Worm (Caenorhabditis elegans): ENCODE results near the gene T02H6.7.

DNA sequence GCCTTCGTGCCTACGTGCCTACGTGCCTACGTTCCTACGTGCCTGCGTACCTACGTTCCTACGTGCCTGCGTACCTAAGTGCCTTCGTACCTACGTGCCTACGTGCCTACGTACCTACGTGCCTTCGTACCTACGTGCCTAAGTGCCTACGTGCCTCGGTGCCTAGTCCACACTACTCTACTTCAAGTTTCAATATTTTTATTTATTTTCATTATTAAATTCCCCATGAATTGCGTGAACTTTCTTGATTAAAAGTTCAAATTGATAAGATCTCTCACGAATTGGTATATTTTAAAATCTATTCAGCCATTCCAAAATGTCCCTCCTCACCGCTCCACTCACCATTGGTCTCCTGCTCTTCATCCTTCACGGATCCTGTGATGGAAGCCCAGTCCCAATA is 8.3 kb upstream of the T02H6.7 start, which contains the start of gene Y39F10C.3:
- no peak for TF ChIP-seq ama-1 (optimal IDR thresholded peaks at IDR 0.05)
- TF ChIP-seq ets-7 (tag; optimal IDR thresholded peaks at IDR 0.05) = no peak
- no peak for TF ChIP-seq flt-1 (GFP tag; IDR thresholded peaks at IDR 0.05)
- TF ChIP-seq tbx-11 (GFP tag; IDR thresholded peaks at IDR 0.05) = no peak
- no peak for TF ChIP-seq tbx-37 (GFP tag; conservative IDR thresholded peaks at IDR 0.05)
- no peak for TF ChIP-seq pes-1 (GFP tag; IDR thresholded peaks at IDR 0.05)
- TF ChIP-seq scrt-1 (GFP tag; IDR thresholded peaks at IDR 0.05) = no peak
- no peak for TF ChIP-seq sea-1 (GFP tag; conservative IDR thresholded peaks at IDR 0.05)
- no peak for TF ChIP-seq hmbx-1 (tag; optimal IDR thresholded peaks at IDR 0.05)
- TF ChIP-seq hmg-4 (GFP tag; optimal IDR thresholded peaks at IDR 0.05) = no peak
- no peak for TF ChIP-seq hnd-1 (tag; optimal IDR thresholded peaks at IDR 0.05)
- TF ChIP-seq ceh-13 (GFP tag; optimal IDR thresholded peaks at IDR 0.05) = no peak
- TF ChIP-seq ceh-36 (tag; optimal IDR thresholded peaks at IDR 0.05) = no peak
- TF ChIP-seq F13C5.2 (tag; optimal IDR thresholded peaks at IDR 0.05) = no peak

Measured in whole organism, early embryonic.